Worm (Caenorhabditis elegans): ENCODE measurements around the gene fbxb-72.

The fbxb-72 gene

DNA sequence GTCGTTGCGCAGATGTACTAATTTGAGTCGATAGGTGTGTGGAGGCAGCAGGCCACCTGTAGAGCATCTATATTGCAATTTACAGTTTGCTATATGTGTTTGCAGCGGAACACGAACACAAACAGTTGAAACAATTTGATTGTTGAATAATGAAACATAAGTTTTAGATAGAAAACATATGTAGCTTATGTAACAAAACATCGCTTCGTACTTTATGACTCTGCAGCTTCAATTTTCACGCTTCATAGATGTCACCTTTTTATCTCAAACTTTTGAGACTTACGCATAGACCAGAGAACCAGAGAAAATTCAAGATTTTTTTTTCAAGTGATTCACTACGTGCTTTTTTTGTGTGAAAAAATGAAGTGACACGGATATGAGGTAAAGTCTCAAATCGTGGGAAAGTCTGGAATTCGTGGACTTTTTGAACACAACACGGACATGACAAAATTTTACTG is at the start of gene fbxb-72:
Gene fbxb-72 (minus strand): TSS at position 58 of the 458 bp plus-strand sequence.
- TF ChIP-seq dpl-1 (GFP tag; optimal IDR thresholded peaks at IDR 0.05) (no peak), fos-1 (tag; optimal IDR thresholded peaks at IDR 0.05) (no peak), blmp-1 (tag; optimal IDR thresholded peaks at IDR 0.05) (no peak), alr-1 (tag; optimal IDR thresholded peaks at IDR 0.05; ENCODE audit: borderline replicate concordance) (no peak), lin-13 (GFP tag; optimal IDR thresholded peaks at IDR 0.05) (no peak), rnt-1 (tag; optimal IDR thresholded peaks at IDR 0.05) (peak; percentile 53), tlp-1 (tag; optimal IDR thresholded peaks at IDR 0.05) (no peak), zip-4 (GFP tag; optimal IDR thresholded peaks at IDR 0.05) (peak; percentile 23), mab-9 (GFP tag; IDR thresholded peaks at IDR 0.05) (no peak), zag-1 (tag; optimal IDR thresholded peaks at IDR 0.05) (no peak), unc-62 (GFP tag; optimal IDR thresholded peaks at IDR 0.05) (no peak), tbx-2 (tag; optimal IDR thresholded peaks at IDR 0.05) (peak; percentile 69), ceh-8 (GFP tag; optimal IDR thresholded peaks at IDR 0.05) (no peak), fkh-8 (tag; optimal IDR thresholded peaks at IDR 0.05) (peak; percentile 46), unc-130 (tag; optimal IDR thresholded peaks at IDR 0.05) (no peak), ces-1 (GFP tag; optimal IDR thresholded peaks at IDR 0.05) (no peak), elt-2 (tag; optimal IDR thresholded peaks at IDR 0.05) (peak; percentile 60), dsc-1 (tag; optimal IDR thresholded peaks at IDR 0.05) (no peak), Y116A8C.19 (tag; optimal IDR thresholded peaks at IDR 0.05; ENCODE audit: borderline replicate concordance) (no peak), nhr-47 (tag; optimal IDR thresholded peaks at IDR 0.05) (peak; percentile 68), hlh-4 (tag; optimal IDR thresholded peaks at IDR 0.05) (no peak), lin-15B (tag; optimal IDR thresholded peaks at IDR 0.05) (no peak), pqm-1 (tag; optimal IDR thresholded peaks at IDR 0.05) (no peak), mdl-1 (tag; optimal IDR thresholded peaks at IDR 0.05) (no peak), sox-4 (tag; optimal IDR thresholded peaks at IDR 0.05) (no peak), unc-30 (tag; optimal IDR thresholded peaks at IDR 0.05) (no peak), nhr-28 (tag; optimal IDR thresholded peaks at IDR 0.05) (no peak), aha-1 (tag; optimal IDR thresholded peaks at IDR 0.05) (no peak), fkh-4 (tag; optimal IDR thresholded peaks at IDR 0.05; ENCODE audit: borderline replicate concordance) (no peak), xbp-1 (tag; optimal IDR thresholded peaks at IDR 0.05) (no peak), nhr-237 (tag; optimal IDR thresholded peaks at IDR 0.05) (no peak), irx-1 (tag; optimal IDR thresholded peaks at IDR 0.05) (peak; percentile 3), unc-98 (GFP tag; IDR thresholded peaks at IDR 0.05) (no peak), nhr-76 (tag; optimal IDR thresholded peaks at IDR 0.05) (no peak), F16B12.6 (tag; optimal IDR thresholded peaks at IDR 0.05) (no peak), nhr-71 (tag; optimal IDR thresholded peaks at IDR 0.05) (peak; percentile 84), lin-14 (GFP tag; optimal IDR thresholded peaks at IDR 0.05) (peak; percentile 71), aly-2 (tag; optimal IDR thresholded peaks at IDR 0.05) (peak; percentile 100), ceh-90 (tag; optimal IDR thresholded peaks at IDR 0.05) (no peak), sptf-1 (tag; optimal IDR thresholded peaks at IDR 0.05) (no peak), lir-3 (tag; optimal IDR thresholded peaks at IDR 0.05; ENCODE audit: poor library complexity) (peak; percentile 47), lsy-2 (tag; optimal IDR thresholded peaks at IDR 0.05) (peak; percentile 51 to 58), efl-1 (optimal IDR thresholded peaks at IDR 0.05) (peak; percentile 37 to 38), efl-1 (GFP tag; optimal IDR thresholded peaks at IDR 0.05 in 1 of 2) (peak in 1 of 2 experiments; percentile 95), skn-1 (tag; optimal IDR thresholded peaks at IDR 0.05) (no peak), ztf-4 (tag; optimal IDR thresholded peaks at IDR 0.05) (peak; percentile 85), grh-1 (GFP tag; IDR thresholded peaks at IDR 0.05) (no peak), hlh-17 (GFP tag; optimal IDR thresholded peaks at IDR 0.05; ENCODE audit: borderline replicate concordance) (no peak), vab-15 (tag; optimal IDR thresholded peaks at IDR 0.05) (no peak), nhr-11 (tag; optimal IDR thresholded peaks at IDR 0.05) (peak; percentile 17), ceh-63 (GFP tag; optimal IDR thresholded peaks at IDR 0.05) (no peak), hpl-2 (GFP tag; optimal IDR thresholded peaks at IDR 0.05) (peak; percentile 75), ceh-82 (tag; optimal IDR thresholded peaks at IDR 0.05) (no peak), nhr-12 (tag; optimal IDR thresholded peaks at IDR 0.05) (no peak)

Measured in whole organism, L1 larva.